Fruit fly (Drosophila melanogaster) whole organism, embryonic: ENCODE measurements around the gene inaE.

Experiments used
- Antp ChIP-seq: fragments of 200-800 bp; sonication (Bioruptor generic); optimal IDR thresholded peaks from 3 replicates; lab custom pipeline; 2016; ENCODE audit warnings: missing biosample characterization, missing genetic modification characterization
- CG10209 ChIP-seq: fragments of 200-800 bp; sonication (Bioruptor generic); optimal IDR thresholded peaks from 3 replicates; lab custom pipeline; 2017; ENCODE audit warnings: missing biosample characterization, mild to moderate bottlenecking, missing genetic modification characterization, missing genetic modification reagents
- CG10274 ChIP-seq: fragments of 200-800 bp; sonication (Bioruptor generic); optimal IDR thresholded peaks from 3 replicates; lab custom pipeline; 2017; ENCODE audit warnings: missing biosample characterization, mild to moderate bottlenecking, missing genetic modification characterization
- CG10959 ChIP-seq: fragments of 200-800 bp; sonication (Bioruptor generic); IDR thresholded peaks from 2 replicates; pipeline ENCODE4 v1.3.6; 2022; ENCODE audit warnings: missing biosample characterization, missing genetic modification characterization
- CG10979 ChIP-seq: fragments of 200-800 bp; sonication (Bioruptor generic); optimal IDR thresholded peaks from 2 replicates; lab custom pipeline; 2018; ENCODE audit warnings: missing biosample characterization, mild to moderate bottlenecking, missing genetic modification characterization, moderate library complexity
- CG11247 ChIP-seq: fragments of 200-800 bp; sonication (Bioruptor generic); IDR thresholded peaks from 2 replicates; pipeline ENCODE4 v1.3.6; 2022; ENCODE audit warnings: missing biosample characterization, missing genetic modification characterization
- CG1233 ChIP-seq: fragments of 200-800 bp; sonication (Bioruptor generic); optimal IDR thresholded peaks from 4 replicates; lab custom pipeline; 2018; ENCODE audit warnings: missing biosample characterization, mild to moderate bottlenecking, missing genetic modification characterization
- CG12769 ChIP-seq: fragments of 200-800 bp; sonication (Bioruptor generic); optimal IDR thresholded peaks from 2 replicates; lab custom pipeline; 2019; ENCODE audit warnings: missing biosample characterization, mild to moderate bottlenecking, missing genetic modification characterization, moderate library complexity
- CG14441 ChIP-seq: fragments of 200-800 bp; sonication (Bioruptor generic); IDR thresholded peaks from 2 replicates; pipeline ENCODE4 v1.3.6; 2022; ENCODE audit warnings: missing biosample characterization, missing genetic modification characterization
- CG14965 ChIP-seq: fragments of 200-800 bp; sonication (Bioruptor generic); optimal IDR thresholded peaks from 2 replicates; lab custom pipeline; 2016; ENCODE audit warnings: missing biosample characterization, missing genetic modification characterization, borderline replicate concordance
- CG15601 ChIP-seq: fragments of 200-800 bp; sonication (Bioruptor generic); optimal IDR thresholded peaks from 3 replicates; lab custom pipeline; 2019; ENCODE audit warnings: missing biosample characterization, mild to moderate bottlenecking, missing genetic modification characterization, moderate library complexity
- CG1602 ChIP-seq: fragments of 200-800 bp; sonication (Bioruptor generic); optimal IDR thresholded peaks from 3 replicates; lab custom pipeline; 2016; ENCODE audit warnings: missing biosample characterization, missing genetic modification characterization
- CG17359 ChIP-seq: fragments of 200-800 bp; sonication (Bioruptor generic); optimal IDR thresholded peaks from 3 replicates; lab custom pipeline; 2018; ENCODE audit warnings: missing biosample characterization, mild to moderate bottlenecking, missing genetic modification characterization, moderate library complexity
- CG30431 ChIP-seq: fragments of 200-800 bp; sonication (Bioruptor generic); optimal IDR thresholded peaks from 2 replicates; lab custom pipeline; 2017; ENCODE audit warnings: missing biosample characterization, missing genetic modification characterization
- CG32772 ChIP-seq: fragments of 200-800 bp; sonication (Bioruptor generic); IDR thresholded peaks from 2 replicates; pipeline ENCODE4 v1.3.6; 2022; ENCODE audit warnings: missing biosample characterization, missing genetic modification characterization
- CG34224 ChIP-seq: fragments of 200-800 bp; sonication (Bioruptor generic); IDR thresholded peaks from 3 replicates; pipeline ENCODE4 v1.3.6; 2022; ENCODE audit warnings: missing biosample characterization, missing genetic modification characterization; ENCODE audit not compliant: partially characterized antibody
- CG3726 ChIP-seq: fragments of 200-800 bp; sonication (Bioruptor generic); IDR thresholded peaks from 3 replicates; pipeline ENCODE4, ENCODE4 v1.3.6; 2022; ENCODE audit warnings: missing biosample characterization, missing genetic modification characterization
- CG3847 ChIP-seq: fragments of 200-800 bp; sonication (Bioruptor generic); IDR thresholded peaks from 2 replicates; pipeline ENCODE4 v1.3.6; 2022; ENCODE audit warnings: missing biosample characterization, missing genetic modification characterization
- CG4617 ChIP-seq: fragments of 200-800 bp; sonication (Bioruptor generic); optimal IDR thresholded peaks from 3 replicates; lab custom pipeline; 2016; ENCODE audit warnings: missing biosample characterization, missing genetic modification characterization, borderline replicate concordance
- CG7357 ChIP-seq: fragments of 200-800 bp; sonication (Bioruptor generic); IDR thresholded peaks from 3 replicates; pipeline ENCODE4 v1.3.6; 2022; ENCODE audit warnings: missing biosample characterization, missing genetic modification characterization
- CHES-1-like ChIP-seq: fragments of 200-800 bp; sonication (Bioruptor generic); optimal IDR thresholded peaks from 2 replicates; lab custom pipeline; 2016; ENCODE audit warnings: missing biosample characterization, missing genetic modification characterization
- CkIIα-i1 ChIP-seq: fragments of 200-800 bp; sonication (Bioruptor generic); IDR thresholded peaks from 2 replicates; pipeline ENCODE4 v1.3.6; 2022; ENCODE audit warnings: missing biosample characterization, missing genetic modification characterization
- Dll ChIP-seq: fragments of 200-800 bp; sonication (Bioruptor generic); IDR thresholded peaks from 4 replicates; pipeline ENCODE4 v1.3.6; 2022; ENCODE audit warnings: missing biosample characterization, missing genetic modification characterization; ENCODE audit not compliant: partially characterized antibody
- Eip74EF ChIP-seq, 2 experiments: fragments of 200-800 bp in 1 of 2; fragments of >200 bp in 1 of 2; sonication (Bioruptor generic) in 1 of 2; optimal IDR thresholded peaks; 2 replicates each; lab custom pipeline; 2017 to 2019; ENCODE audit warnings: missing biosample characterization in 2 of 2, missing genetic modification characterization in 2 of 2, mild to moderate bottlenecking in 1 of 2, moderate library complexity in 1 of 2
- Ets97D ChIP-seq: fragments of 200-800 bp; sonication (Bioruptor generic); optimal IDR thresholded peaks from 3 replicates; lab custom pipeline; 2016; ENCODE audit warnings: missing biosample characterization, missing genetic modification characterization
- HmgD ChIP-seq: fragments of 200-800 bp; sonication (Bioruptor generic); optimal IDR thresholded peaks from 3 replicates; lab custom pipeline; 2016; ENCODE audit warnings: missing biosample characterization, missing genetic modification characterization
- Lhr ChIP-seq: fragments of 200-800 bp; sonication (Bioruptor generic); optimal IDR thresholded peaks from 3 replicates; lab custom pipeline; 2017; ENCODE audit warnings: mild to moderate bottlenecking, missing biosample characterization, missing genetic modification reagents, missing genetic modification characterization
- Mad ChIP-seq: fragments of 200-800 bp; sonication (Bioruptor generic); optimal IDR thresholded peaks from 2 replicates; lab custom pipeline; 2016; ENCODE audit warnings: missing biosample characterization, missing genetic modification characterization
- NC2α ChIP-seq: fragments of 200-800 bp; sonication (Bioruptor generic); optimal IDR thresholded peaks from 2 replicates; lab custom pipeline; 2016; ENCODE audit warnings: missing biosample characterization, missing genetic modification characterization
- Nf-YB ChIP-seq: fragments of 200-800 bp; sonication (Bioruptor generic); optimal IDR thresholded peaks from 3 replicates; lab custom pipeline; 2019; ENCODE audit warnings: missing biosample characterization, mild to moderate bottlenecking, missing genetic modification characterization, moderate library complexity
- TFAM ChIP-seq: fragments of 200-800 bp; sonication (Bioruptor generic); optimal IDR thresholded peaks from 2 replicates; lab custom pipeline; 2017; ENCODE audit warnings: missing biosample characterization, missing genetic modification characterization, inconsistent platforms
- Trl ChIP-seq, 3 experiments: fragments of >200 bp in 2 of 3; fragments of 200-800 bp in 1 of 3; sonication (Bioruptor generic) in 1 of 3; optimal IDR thresholded peaks; 2 replicates in 1 of 3; 3 replicates in 2 of 3; lab custom pipeline; 2016 to 2017; ENCODE audit warnings: missing biosample characterization in 1 of 3, missing genetic modification characterization in 1 of 3
- Vsx1 ChIP-seq: fragments of 200-800 bp; sonication (Bioruptor generic); optimal IDR thresholded peaks from 2 replicates; lab custom pipeline; 2017; ENCODE audit warnings: missing biosample characterization, mild to moderate bottlenecking, missing genetic modification characterization, missing genetic modification reagents
- ab ChIP-seq: fragments of 200-800 bp; sonication (Bioruptor generic); optimal IDR thresholded peaks from 2 replicates; lab custom pipeline; 2016; ENCODE audit warnings: missing biosample characterization, missing genetic modification characterization
- ara ChIP-seq: fragments of 200-800 bp; sonication (Bioruptor generic); IDR thresholded peaks from 2 replicates; pipeline ENCODE4 v1.3.6; 2022; ENCODE audit warnings: missing biosample characterization, missing genetic modification characterization
- cad ChIP-seq: fragments of >200 bp; optimal IDR thresholded peaks from 2 replicates; lab custom pipeline; 2017; ENCODE audit warnings: missing biosample characterization, missing genetic modification characterization
- ci ChIP-seq: fragments of 200-800 bp; sonication (Bioruptor generic); IDR thresholded peaks from 3 replicates; pipeline ENCODE4 v1.3.6; 2022; ENCODE audit warnings: missing biosample characterization, missing genetic modification characterization
- fd96Cb ChIP-seq: fragments of 200-800 bp; sonication (Bioruptor generic); optimal IDR thresholded peaks from 2 replicates; lab custom pipeline; 2018; ENCODE audit warnings: missing biosample characterization, mild to moderate bottlenecking, missing genetic modification characterization, moderate library complexity
- gro ChIP-seq: fragments of 200-800 bp; sonication (Bioruptor generic); optimal IDR thresholded peaks from 2 replicates; lab custom pipeline; 2016; ENCODE audit warnings: missing biosample characterization, missing genetic modification characterization
- gsb ChIP-seq: fragments of 200-800 bp; sonication (Bioruptor generic); IDR thresholded peaks from 2 replicates; pipeline ENCODE4 v1.3.6; 2022; ENCODE audit warnings: missing biosample characterization, missing genetic modification characterization
- hkb ChIP-seq, 2 experiments: fragments of 200-800 bp in 1 of 2; fragments of >200 bp in 1 of 2; sonication (Bioruptor generic) in 1 of 2; IDR thresholded peaks in 1 of 2; optimal IDR thresholded peaks in 1 of 2; 2 replicates each; pipeline versions ENCODE4 v1.3.6 to Lab custom; 2017 to 2022; ENCODE audit warnings: missing biosample characterization in 1 of 2, missing genetic modification characterization in 1 of 2
- kah ChIP-seq: fragments of 200-800 bp; sonication (Bioruptor generic); optimal IDR thresholded peaks from 2 replicates; lab custom pipeline; 2018; ENCODE audit warnings: missing biosample characterization, mild to moderate bottlenecking, missing genetic modification characterization
- nau ChIP-seq: fragments of 200-800 bp; sonication (Bioruptor generic); optimal IDR thresholded peaks from 3 replicates; lab custom pipeline; 2017; ENCODE audit warnings: missing biosample characterization, mild to moderate bottlenecking, missing genetic modification characterization, missing genetic modification reagents
- nom ChIP-seq: fragments of 200-800 bp; sonication (Bioruptor generic); optimal IDR thresholded peaks from 2 replicates; lab custom pipeline; 2017; ENCODE audit warnings: missing biosample characterization, missing genetic modification characterization, mild to moderate bottlenecking, moderate library complexity, missing genetic modification reagents
- pzg ChIP-seq: fragments of 200-800 bp; sonication (Bioruptor generic); optimal IDR thresholded peaks from 3 replicates; lab custom pipeline; 2018; ENCODE audit warnings: missing biosample characterization, mild to moderate bottlenecking, missing genetic modification characterization, moderate library complexity
- run ChIP-seq: fragments of 200-800 bp; sonication (Bioruptor generic); optimal IDR thresholded peaks from 3 replicates; lab custom pipeline; 2018; ENCODE audit warnings: missing biosample characterization, mild to moderate bottlenecking, missing genetic modification characterization
- slp2 ChIP-seq: fragments of 200-800 bp; sonication (Bioruptor generic); optimal IDR thresholded peaks from 2 replicates; lab custom pipeline; 2016; ENCODE audit warnings: missing biosample characterization, missing genetic modification characterization
- yki ChIP-seq: fragments of >200 bp; optimal IDR thresholded peaks from 3 replicates; lab custom pipeline; 2018
- z ChIP-seq: fragments of 200-800 bp; sonication (Bioruptor generic); IDR thresholded peaks from 3 replicates; pipeline ENCODE4 v1.3.6; 2022; ENCODE audit warnings: missing biosample characterization, missing genetic modification characterization

inaE gene

dm6 chrX:13838892-13839291 is 55.4 kb downstream of the inaE start (continued):
- peak; percentile 55 for TF ChIP-seq gro (GFP tag; lab: Kevin White, UChicago)
- peak; percentile 62 for TF ChIP-seq CHES-1-like (GFP tag; lab: Kevin White, UChicago)
- peak in 1 of 2 experiments; percentile 63 for TF ChIP-seq Eip74EF (GFP tag; optimal IDR thresholded peaks at IDR 0.05; lab: Kevin White, UChicago)
- peak; percentile 51 for TF ChIP-seq NC2α
- TF ChIP-seq run (tag; lab: Kevin White, UChicago), result peak; percentile 50
- peak; percentile 46 for TF ChIP-seq CG10274 (GFP tag; lab: Kevin White, UChicago)
- peak; percentile 38 for TF ChIP-seq kah (GFP tag; lab: Kevin White, UChicago)
- TF ChIP-seq CG11247 (GFP tag; lab: Robert Waterston, UW), result peak; percentile 45; the same call in 1 of the 2 replicates
- peak; percentile 66 for TF ChIP-seq CG12769 (tag; lab: Kevin White, UChicago)
- peak; percentile 68 for TF ChIP-seq nau (GFP tag; lab: Kevin White, UChicago)
- TF ChIP-seq ab (GFP tag; lab: Kevin White, UChicago), result peak; percentile 54
- TF ChIP-seq CG14965, result peak; percentile 24
- peak; percentile 59; the same call in 2 of the 3 replicates for TF ChIP-seq CG7357
- peak; percentile 55 for TF ChIP-seq CG30431 (GFP tag; lab: Kevin White, UChicago)
- TF ChIP-seq CG14441, result peak; percentile 78
- peak; percentile 28 for TF ChIP-seq Lhr (GFP tag; lab: Kevin White, UChicago)
- TF ChIP-seq HmgD (GFP tag; lab: Kevin White, UChicago), result peak; percentile 32
- no peak for TF ChIP-seq hkb (optimal IDR thresholded peaks at IDR 0.05; lab: Kevin White, UChicago)
- TF ChIP-seq hkb (GFP tag; IDR thresholded peaks at IDR 0.05; lab: Robert Waterston, UW), result peak; percentile 74
- peak; percentile 3 for TF ChIP-seq TFAM (GFP tag; lab: Kevin White, UChicago)
- peak; percentile 28 for TF ChIP-seq Ets97D (GFP tag; lab: Kevin White, UChicago)
- TF ChIP-seq Dll (GFP tag; lab: Robert Waterston, UW), result no peak
- peak; percentile 69 for TF ChIP-seq fd96Cb (tag; lab: Kevin White, UChicago)
- peak; percentile 84 for TF ChIP-seq CG17359
- no peak for TF ChIP-seq pzg (GFP tag; lab: Kevin White, UChicago)
- TF ChIP-seq yki (lab: Kevin White, UChicago), result no peak
- TF ChIP-seq ara, result peak; percentile 72; the same call in 1 of the 2 replicates
- no peak for TF ChIP-seq CG34224 (GFP tag; lab: Robert Waterston, UW)
- TF ChIP-seq Antp, result peak; percentile 75
- peak; percentile 17 for TF ChIP-seq CG4617
- peak; percentile 88 for TF ChIP-seq ci (GFP tag; lab: Robert Waterston, UW)
- TF ChIP-seq slp2 (GFP tag; lab: Kevin White, UChicago), result peak; percentile 72
- peak; percentile 71 for TF ChIP-seq CG10209
- no peak for TF ChIP-seq CkIIα-i1 (GFP tag; lab: Robert Waterston, UW)
- TF ChIP-seq CG1602 (GFP tag; lab: Kevin White, UChicago), result peak; percentile 52
- 0 out of 2 replicates have a peak, but pooled peaks have one; percentile 15 for TF ChIP-seq CG10959 (GFP tag; lab: Robert Waterston, UW)
- TF ChIP-seq cad (GFP tag; lab: Kevin White, UChicago), result no peak
- TF ChIP-seq nom (GFP tag; lab: Kevin White, UChicago), result peak; percentile 66
- peak; percentile 38 for TF ChIP-seq Nf-YB (GFP tag; lab: Kevin White, UChicago)
- TF ChIP-seq CG3847, result peak; percentile 55; the same call in 1 of the 2 replicates
- peak; percentile 79 for TF ChIP-seq CG32772 (GFP tag; lab: Robert Waterston, UW)
- peak; percentile 41 for TF ChIP-seq CG1233 (GFP tag; lab: Kevin White, UChicago)
- TF ChIP-seq CG10979 (tag; lab: Kevin White, UChicago), result peak; percentile 63
- peak; percentile 66; the same call in 2 of the 3 replicates for TF ChIP-seq CG3726
- TF ChIP-seq Mad (GFP tag; lab: Kevin White, UChicago), result peak; percentile 61
- no peak for TF ChIP-seq Trl (optimal IDR thresholded peaks at IDR 0.05; lab: Kevin White, UChicago)
- peak; percentile 48 for TF ChIP-seq Trl (GFP tag; optimal IDR thresholded peaks at IDR 0.05; lab: Kevin White, UChicago)
- TF ChIP-seq gsb (GFP tag; lab: Robert Waterston, UW), result 0 out of 2 replicates have a peak, but pooled peaks have one; percentile 35
- peak; percentile 39 for TF ChIP-seq CG15601 (tag; lab: Kevin White, UChicago)
- TF ChIP-seq Vsx1 (GFP tag; lab: Kevin White, UChicago), result peak; percentile 47
- TF ChIP-seq z (GFP tag; lab: Robert Waterston, UW), result 0 out of 3 replicates have a peak, but pooled peaks have one; percentile 37
